Worm (Caenorhabditis elegans): ENCODE results near the gene nmur-3.

DNA sequence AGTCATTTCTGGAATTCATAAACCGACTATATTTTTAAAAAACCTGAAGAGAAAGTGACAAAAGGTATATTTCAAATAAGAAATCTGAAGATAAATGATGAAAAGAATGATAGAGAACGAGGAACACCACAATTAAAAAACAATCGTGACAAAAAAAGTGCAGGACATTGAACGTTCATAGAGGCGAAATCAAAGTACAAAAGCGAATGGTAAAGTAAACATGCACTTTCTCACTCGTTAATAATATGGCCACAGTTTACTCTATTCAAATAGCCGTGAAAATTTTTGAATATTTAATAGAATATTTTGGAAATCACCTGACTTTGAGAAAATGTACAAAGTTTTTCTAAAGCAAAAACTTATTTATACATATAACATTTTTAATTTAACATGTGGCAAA is 25.9 kb downstream of the nmur-3 start, which contains the start of gene F46H6.5:
- TF ChIP-seq med-1 (GFP tag; optimal IDR thresholded peaks at IDR 0.05; ENCODE audit: insufficient read depth): no peak
- no peak for TF ChIP-seq cog-1 (tag; optimal IDR thresholded peaks at IDR 0.05)
- TF ChIP-seq T22C8.4 (GFP tag; IDR thresholded peaks at IDR 0.05): no peak
- no peak for TF ChIP-seq flt-1 (GFP tag; IDR thresholded peaks at IDR 0.05)
- no peak for TF ChIP-seq tab-1 (GFP tag; IDR thresholded peaks at IDR 0.05)
